Worm (Caenorhabditis elegans) whole organism, dauer: ENCODE data around the gene F59A6.3.

ENCODE experiments used
- unc-62 ChIP-seq: sonication (generic microtip); optimal IDR thresholded peaks from 2 replicates; lab custom pipeline; 2017; ENCODE audit warnings: missing biosample characterization, missing genetic modification reagents, missing genetic modification characterization

The F59A6.3 gene

ce11 chrII:5057315-5057714 lies 49.2 kb downstream of the F59A6.3 start:
- no peak for TF ChIP-seq unc-62 (GFP tag; lab: Kevin White, UChicago)

ce11 chrII:5058036-5058435 lies 49.9 kb downstream of the F59A6.3 start, which contains the start of gene C27A2.12:
C27A2.12 (minus strand) TSS chrII:5058136.
- no peak for TF ChIP-seq unc-62 (GFP tag; lab: Kevin White, UChicago)

DNA sequence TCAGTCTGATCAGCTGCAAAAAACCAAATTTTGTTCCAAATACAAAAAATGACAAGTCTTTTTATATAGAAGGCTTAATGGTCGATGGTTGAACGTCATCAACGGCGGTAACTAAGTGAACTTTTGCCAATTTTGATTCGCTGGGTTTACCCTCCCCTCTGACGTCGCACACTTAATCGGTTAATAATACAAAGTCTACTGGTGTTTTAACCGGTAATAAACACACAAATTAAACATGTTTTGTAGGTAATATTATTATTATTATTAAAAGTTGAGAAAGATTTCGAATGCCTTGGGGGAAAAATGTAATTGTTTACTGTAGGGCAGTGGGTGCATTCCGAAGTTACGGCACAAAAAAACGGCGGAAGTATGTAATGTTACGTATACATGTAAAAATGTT lies 52.6 kb downstream of the F59A6.3 start, which contains the start of gene pho-12:
Gene pho-12, minus strand, starts transcription at position 101 of the 400 bp plus-strand sequence.
- TF ChIP-seq unc-62 (GFP tag; lab: Kevin White, UChicago), result no peak
